Worm (Caenorhabditis elegans): Measurements from ENCODE around the gene srbc-42.

ce11 chrV:2156830-2157229, 34.2 kb downstream of the srbc-42 start, which contains the start of gene srbc-22:
- TF ChIP-seq T22C8.4 (GFP tag; IDR thresholded peaks at IDR 0.05) (no peak), klf-2 (GFP tag; conservative IDR thresholded peaks at IDR 0.05) (no peak), flt-1 (GFP tag; IDR thresholded peaks at IDR 0.05) (no peak)
